Fruit fly (Drosophila melanogaster): Measurements from ENCODE around the gene nudC.

nudC gene

dm6 chr3L:16844920-16845573 lies 40.3 kb downstream of the nudC start, which contains the start of the genes kud and Zcchc7:
kud (minus strand) TSS chr3L:16844991.
Zcchc7 (plus strand) TSS chr3L:16845386.
- TF ChIP-seq psq (optimal IDR thresholded peaks at IDR 0.05) = no peak

- no peak for TF ChIP-seq insv (optimal IDR thresholded peaks at IDR 0.05)
- TF ChIP-seq Myc (optimal IDR thresholded peaks at IDR 0.05) = no peak
Measured at dm6 chr3L:16845607-16846277, 40.9 kb downstream of the nudC start, which contains the start of gene CG32161. CG32161 (plus strand) TSS chr3L:16846227.

dm6 chr3L:16851566-16851965 lies 46.8 kb downstream of the nudC start:
- TF ChIP-seq Myc (optimal IDR thresholded peaks at IDR 0.05) = no peak
- no peak for TF ChIP-seq psq (optimal IDR thresholded peaks at IDR 0.05)
- no peak for TF ChIP-seq ttk (optimal IDR thresholded peaks at IDR 0.05)
- no peak for TF ChIP-seq insv (optimal IDR thresholded peaks at IDR 0.05)

dm6 chr3L:16853533-16854386 lies 49.0 kb downstream of the nudC start, which contains the start of gene sina:
sina (plus strand) TSS chr3L:16853751.
- TF ChIP-seq Sin3A (optimal IDR thresholded peaks at IDR 0.05) = no peak
- TF ChIP-seq psq (optimal IDR thresholded peaks at IDR 0.05) = no peak
- no peak for TF ChIP-seq ttk (optimal IDR thresholded peaks at IDR 0.05)
- TF ChIP-seq Myc (optimal IDR thresholded peaks at IDR 0.05) = no peak
- TF ChIP-seq insv (optimal IDR thresholded peaks at IDR 0.05) = no peak
- no peak for TF ChIP-seq h (optimal IDR thresholded peaks at IDR 0.05)

dm6 chr3L:16854387-16855033 lies 49.7 kb downstream of the nudC start:
- no peak for TF ChIP-seq ttk (optimal IDR thresholded peaks at IDR 0.05)
- TF ChIP-seq insv (optimal IDR thresholded peaks at IDR 0.05) = no peak
- no peak for TF ChIP-seq Sin3A (optimal IDR thresholded peaks at IDR 0.05)
- no peak for TF ChIP-seq psq (optimal IDR thresholded peaks at IDR 0.05)

- TF ChIP-seq psq (optimal IDR thresholded peaks at IDR 0.05) (no peak), ttk (optimal IDR thresholded peaks at IDR 0.05) (no peak), Sin3A (optimal IDR thresholded peaks at IDR 0.05) (no peak), h (optimal IDR thresholded peaks at IDR 0.05) (no peak), Myc (optimal IDR thresholded peaks at IDR 0.05) (no peak), insv (optimal IDR thresholded peaks at IDR 0.05) (no peak)
Measured at dm6 chr3L:16855287-16855686, 50.5 kb downstream of the nudC start.

dm6 chr3L:16858780-16859179 lies 54.0 kb downstream of the nudC start, which contains the start of gene sinah:
sinah (plus strand) TSS chr3L:16859080.
- TF ChIP-seq Sin3A (optimal IDR thresholded peaks at IDR 0.05) (no peak), psq (optimal IDR thresholded peaks at IDR 0.05) (no peak), ttk (optimal IDR thresholded peaks at IDR 0.05) (no peak), Myc (optimal IDR thresholded peaks at IDR 0.05) (no peak), insv (optimal IDR thresholded peaks at IDR 0.05) (no peak), h (optimal IDR thresholded peaks at IDR 0.05) (no peak)

dm6 chr3L:16860322-16860721 lies 55.5 kb downstream of the nudC start, which contains the start of gene CG13029:
CG13029 (plus strand) TSS chr3L:16860622.
- TF ChIP-seq ttk (optimal IDR thresholded peaks at IDR 0.05) (no peak), Sin3A (optimal IDR thresholded peaks at IDR 0.05) (no peak), insv (optimal IDR thresholded peaks at IDR 0.05) (no peak), psq (optimal IDR thresholded peaks at IDR 0.05) (no peak), Myc (optimal IDR thresholded peaks at IDR 0.05) (no peak), h (optimal IDR thresholded peaks at IDR 0.05) (no peak)

dm6 chr3L:16860879-16861278 lies 56.1 kb downstream of the nudC start:
- no peak for TF ChIP-seq Sin3A (optimal IDR thresholded peaks at IDR 0.05)
- no peak for TF ChIP-seq h (optimal IDR thresholded peaks at IDR 0.05)
- TF ChIP-seq Myc (optimal IDR thresholded peaks at IDR 0.05) = no peak
- TF ChIP-seq psq (optimal IDR thresholded peaks at IDR 0.05) = no peak
- no peak for TF ChIP-seq insv (optimal IDR thresholded peaks at IDR 0.05)
- TF ChIP-seq ttk (optimal IDR thresholded peaks at IDR 0.05) = no peak

dm6 chr3L:16862284-16862683 lies 57.5 kb downstream of the nudC start, which contains the start of gene Rh4:
Rh4 (minus strand) TSS chr3L:16862517.
- TF ChIP-seq h (optimal IDR thresholded peaks at IDR 0.05) (no peak), insv (optimal IDR thresholded peaks at IDR 0.05) (no peak), Sin3A (optimal IDR thresholded peaks at IDR 0.05) (no peak), ttk (optimal IDR thresholded peaks at IDR 0.05) (no peak), Myc (optimal IDR thresholded peaks at IDR 0.05) (no peak), psq (optimal IDR thresholded peaks at IDR 0.05) (no peak)

- TF ChIP-seq insv (optimal IDR thresholded peaks at IDR 0.05) (no peak), Sin3A (optimal IDR thresholded peaks at IDR 0.05) (no peak), Myc (optimal IDR thresholded peaks at IDR 0.05) (no peak), psq (optimal IDR thresholded peaks at IDR 0.05) (no peak), h (optimal IDR thresholded peaks at IDR 0.05) (no peak), ttk (optimal IDR thresholded peaks at IDR 0.05) (no peak)
Measured at dm6 chr3L:16862958-16863357, 58.2 kb downstream of the nudC start, which contains the start of gene CG9951. CG9951 (plus strand) TSS chr3L:16863164.
